Fruit fly (Drosophila melanogaster) whole organism, embryonic: ENCODE results near the gene CG5641.

ENCODE experiments used
- Awh ChIP-seq: fragments of 200-800 bp; sonication (Bioruptor generic); IDR thresholded peaks from 2 replicates; pipeline ENCODE4, ENCODE4 v1.3.6; 2022; ENCODE audit warnings: missing biosample characterization, missing genetic modification characterization
- CG11085 ChIP-seq: fragments of 200-800 bp; sonication (Bioruptor generic); IDR thresholded peaks from 2 replicates; pipeline ENCODE4 v1.3.6; 2022; ENCODE audit warnings: missing biosample characterization, missing genetic modification characterization
- CG11560 ChIP-seq: fragments of 200-800 bp; sonication (Bioruptor generic); IDR thresholded peaks from 3 replicates; pipeline ENCODE4 v1.3.6; 2022; ENCODE audit warnings: missing biosample characterization, missing genetic modification characterization
- CG12299 ChIP-seq: fragments of 200-800 bp; sonication (Bioruptor generic); optimal IDR thresholded peaks from 2 replicates; lab custom pipeline; 2018; ENCODE audit warnings: missing biosample characterization, mild to moderate bottlenecking, missing genetic modification characterization
- CG14014 ChIP-seq: fragments of 200-800 bp; sonication (Bioruptor generic); IDR thresholded peaks from 2 replicates; pipeline ENCODE4 v1.3.6; 2022; ENCODE audit warnings: missing biosample characterization, missing genetic modification characterization
- CG14667 ChIP-seq: fragments of 200-800 bp; sonication (Bioruptor generic); IDR thresholded peaks from 2 replicates; pipeline ENCODE4 v1.3.6; 2022; ENCODE audit warnings: missing biosample characterization, missing genetic modification characterization
- CG15479 ChIP-seq: fragments of 200-800 bp; sonication (Bioruptor generic); optimal IDR thresholded peaks from 3 replicates; lab custom pipeline; 2019; ENCODE audit warnings: missing biosample characterization, mild to moderate bottlenecking, missing genetic modification characterization, moderate library complexity
- CG15601 ChIP-seq: fragments of 200-800 bp; sonication (Bioruptor generic); optimal IDR thresholded peaks from 3 replicates; lab custom pipeline; 2019; ENCODE audit warnings: missing biosample characterization, mild to moderate bottlenecking, missing genetic modification characterization, moderate library complexity
- CG1647 ChIP-seq: fragments of 200-800 bp; sonication (Bioruptor generic); optimal IDR thresholded peaks from 3 replicates; lab custom pipeline; 2016; ENCODE audit warnings: missing biosample characterization, missing genetic modification characterization
- CG17802 ChIP-seq: fragments of 200-800 bp; sonication (Bioruptor generic); optimal IDR thresholded peaks from 2 replicates; lab custom pipeline; 2018; ENCODE audit warnings: missing biosample characterization, mild to moderate bottlenecking, missing genetic modification characterization, moderate library complexity
- CG2116 ChIP-seq: fragments of 200-800 bp; sonication (Bioruptor generic); optimal IDR thresholded peaks from 3 replicates; lab custom pipeline; 2018; ENCODE audit warnings: missing biosample characterization, mild to moderate bottlenecking, missing genetic modification characterization
- CG32772 ChIP-seq: fragments of 200-800 bp; sonication (Bioruptor generic); IDR thresholded peaks from 2 replicates; pipeline ENCODE4 v1.3.6; 2022; ENCODE audit warnings: missing biosample characterization, missing genetic modification characterization
- CG33557 ChIP-seq: fragments of 200-800 bp; sonication (Bioruptor generic); optimal IDR thresholded peaks from 2 replicates; lab custom pipeline; 2019; ENCODE audit warnings: missing biosample characterization, mild to moderate bottlenecking, missing genetic modification characterization, moderate library complexity
- CG34224 ChIP-seq: fragments of 200-800 bp; sonication (Bioruptor generic); IDR thresholded peaks from 3 replicates; pipeline ENCODE4 v1.3.6; 2022; ENCODE audit warnings: missing biosample characterization, missing genetic modification characterization; ENCODE audit not compliant: partially characterized antibody
- CG34376 ChIP-seq: fragments of 200-800 bp; sonication (Bioruptor generic); optimal IDR thresholded peaks from 2 replicates; lab custom pipeline; 2018; ENCODE audit warnings: missing biosample characterization, mild to moderate bottlenecking, missing genetic modification characterization
- CG4424 ChIP-seq: fragments of 200-800 bp; sonication (Bioruptor generic); optimal IDR thresholded peaks from 3 replicates; lab custom pipeline; 2016; ENCODE audit warnings: missing biosample characterization, missing genetic modification characterization
- CG6175 ChIP-seq: fragments of 200-800 bp; sonication (Bioruptor generic); IDR thresholded peaks from 3 replicates; pipeline ENCODE4 v1.3.6; 2022; ENCODE audit warnings: missing biosample characterization, missing genetic modification characterization
- CG7786 ChIP-seq: fragments of 200-800 bp; sonication (Bioruptor generic); optimal IDR thresholded peaks from 2 replicates; lab custom pipeline; 2016; ENCODE audit warnings: missing biosample characterization, missing genetic modification characterization
- CG9437 ChIP-seq: fragments of 200-800 bp; sonication (Bioruptor generic); optimal IDR thresholded peaks from 2 replicates; lab custom pipeline; 2018; ENCODE audit warnings: missing biosample characterization, mild to moderate bottlenecking, missing genetic modification characterization
- CG9797 ChIP-seq: fragments of 200-800 bp; sonication (Bioruptor generic); optimal IDR thresholded peaks from 3 replicates; lab custom pipeline; 2018; ENCODE audit warnings: missing biosample characterization, mild to moderate bottlenecking, missing genetic modification characterization
- Deaf1 ChIP-seq: fragments of 200-800 bp; optimal IDR thresholded peaks from 3 replicates; lab custom pipeline; 2019; ENCODE audit warnings: missing biosample characterization, mild to moderate bottlenecking, missing genetic modification characterization, moderate library complexity
- E2f1 ChIP-seq: fragments of 200-800 bp; sonication (Bioruptor generic); IDR thresholded peaks from 2 replicates; pipeline ENCODE4 v1.3.6; 2022; ENCODE audit warnings: missing biosample characterization, missing genetic modification characterization
- ERR ChIP-seq: fragments of 200-800 bp; sonication (Bioruptor generic); optimal IDR thresholded peaks from 2 replicates; lab custom pipeline; 2016; ENCODE audit warnings: missing biosample characterization, missing genetic modification characterization
- Eip74EF ChIP-seq, 2 experiments: fragments of 200-800 bp in 1 of 2; fragments of >200 bp in 1 of 2; sonication (Bioruptor generic) in 1 of 2; optimal IDR thresholded peaks; 2 replicates each; lab custom pipeline; 2017 to 2019; ENCODE audit warnings: missing biosample characterization in 2 of 2, missing genetic modification characterization in 2 of 2, mild to moderate bottlenecking in 1 of 2, moderate library complexity in 1 of 2
- Fer3 ChIP-seq: fragments of 200-800 bp; sonication (Bioruptor generic); optimal IDR thresholded peaks from 2 replicates; lab custom pipeline; 2018; ENCODE audit warnings: missing biosample characterization, mild to moderate bottlenecking, missing genetic modification characterization, moderate library complexity
- Gug ChIP-seq: fragments of 200-800 bp; sonication (Bioruptor generic); IDR thresholded peaks from 4 replicates; pipeline ENCODE4 v1.3.6; 2022; ENCODE audit warnings: missing biosample characterization, missing genetic modification characterization
- Hmr ChIP-seq: fragments of 200-800 bp; sonication (Bioruptor generic); optimal IDR thresholded peaks from 3 replicates; lab custom pipeline; 2017; ENCODE audit warnings: mild to moderate bottlenecking, missing biosample characterization, missing genetic modification reagents, missing genetic modification characterization
- Hr51 ChIP-seq, 2 experiments: fragments of 200-800 bp; sonication (Bioruptor generic); optimal IDR thresholded peaks; 2 replicates in 1 of 2; 3 replicates in 1 of 2; lab custom pipeline; 2016 to 2018; ENCODE audit warnings: missing biosample characterization in 2 of 2, missing genetic modification characterization in 2 of 2, mild to moderate bottlenecking in 1 of 2, moderate library complexity in 1 of 2
- Jarid2 ChIP-seq: fragments of 200-800 bp; sonication (Bioruptor generic); optimal IDR thresholded peaks from 3 replicates; lab custom pipeline; 2017; ENCODE audit warnings: mild to moderate bottlenecking, missing biosample characterization, missing genetic modification reagents, missing genetic modification characterization
- Meics ChIP-seq: fragments of 200-800 bp; sonication (Bioruptor generic); optimal IDR thresholded peaks from 2 replicates; lab custom pipeline; 2017; ENCODE audit warnings: missing biosample characterization, mild to moderate bottlenecking, missing genetic modification characterization
- Nf-YA ChIP-seq: fragments of 200-800 bp; sonication (Bioruptor generic); IDR thresholded peaks from 2 replicates; pipeline ENCODE4 v1.3.6; 2022; ENCODE audit warnings: missing biosample characterization, missing genetic modification characterization
- Scr ChIP-seq: fragments of 200-800 bp; sonication (Bioruptor generic); IDR thresholded peaks from 2 replicates; pipeline ENCODE4 v1.3.6; 2022; ENCODE audit warnings: missing biosample characterization, missing genetic modification characterization; ENCODE audit not compliant: partially characterized antibody
- ab ChIP-seq: fragments of 200-800 bp; sonication (Bioruptor generic); optimal IDR thresholded peaks from 2 replicates; lab custom pipeline; 2016; ENCODE audit warnings: missing biosample characterization, missing genetic modification characterization
- abd-A ChIP-seq: fragments of 200-800 bp; sonication (Bioruptor generic); optimal IDR thresholded peaks from 3 replicates; lab custom pipeline; 2019; ENCODE audit warnings: missing biosample characterization, mild to moderate bottlenecking, missing genetic modification characterization, moderate library complexity
- bbx ChIP-seq: fragments of 200-800 bp; sonication (Bioruptor generic); IDR thresholded peaks from 2 replicates; pipeline ENCODE4 v1.3.6; 2022; ENCODE audit warnings: missing biosample characterization, missing genetic modification characterization; ENCODE audit not compliant: partially characterized antibody
- br ChIP-seq: fragments of >200 bp; optimal IDR thresholded peaks from 2 replicates; lab custom pipeline; 2017
- cg ChIP-seq: fragments of 200-800 bp; sonication (Bioruptor generic); optimal IDR thresholded peaks from 3 replicates; lab custom pipeline; 2019; ENCODE audit warnings: missing biosample characterization, mild to moderate bottlenecking, missing genetic modification characterization, moderate library complexity
- crp ChIP-seq, 2 experiments: fragments of 200-800 bp; sonication (Bioruptor generic); optimal IDR thresholded peaks; 2 replicates in 1 of 2; 3 replicates in 1 of 2; lab custom pipeline; 2017; ENCODE audit warnings: missing biosample characterization in 2 of 2, missing genetic modification characterization in 2 of 2, mild to moderate bottlenecking in 1 of 2, moderate library complexity in 1 of 2
- dan ChIP-seq: fragments of 200-800 bp; sonication (Bioruptor generic); IDR thresholded peaks from 2 replicates; pipeline ENCODE4 v1.3.6; 2022; ENCODE audit warnings: missing biosample characterization, missing genetic modification characterization
- dmrt11E ChIP-seq: fragments of 200-800 bp; sonication (Bioruptor generic); optimal IDR thresholded peaks from 3 replicates; lab custom pipeline; 2018; ENCODE audit warnings: missing biosample characterization, mild to moderate bottlenecking, missing genetic modification characterization, moderate library complexity
- gt ChIP-seq: fragments of 200-800 bp; sonication (Bioruptor generic); IDR thresholded peaks from 2 replicates; pipeline ENCODE4 v1.3.6; 2022; ENCODE audit warnings: missing biosample characterization, missing genetic modification characterization
- lola ChIP-seq, 3 experiments: fragments of >200 bp in 2 of 3; fragments of 200-800 bp in 1 of 3; sonication (Bioruptor generic) in 1 of 3; optimal IDR thresholded peaks; 2 replicates each; lab custom pipeline; 2017 to 2019; ENCODE audit warnings: missing biosample characterization in 3 of 3, missing genetic modification characterization in 3 of 3, mild to moderate bottlenecking in 1 of 3, moderate library complexity in 1 of 3
- nau ChIP-seq: fragments of 200-800 bp; sonication (Bioruptor generic); optimal IDR thresholded peaks from 3 replicates; lab custom pipeline; 2017; ENCODE audit warnings: missing biosample characterization, mild to moderate bottlenecking, missing genetic modification characterization, missing genetic modification reagents
- oc ChIP-seq: fragments of 200-800 bp; sonication (Bioruptor generic); optimal IDR thresholded peaks from 2 replicates; lab custom pipeline; 2018; ENCODE audit warnings: missing biosample characterization, mild to moderate bottlenecking, missing genetic modification characterization, moderate library complexity
- pfk ChIP-seq: fragments of 200-800 bp; sonication (Bioruptor generic); optimal IDR thresholded peaks from 2 replicates; lab custom pipeline; 2018; ENCODE audit warnings: missing biosample characterization, mild to moderate bottlenecking, missing genetic modification characterization, moderate library complexity
- sd ChIP-seq: fragments of 200-800 bp; sonication (Bioruptor generic); optimal IDR thresholded peaks from 3 replicates; lab custom pipeline; 2018; ENCODE audit warnings: missing biosample characterization, mild to moderate bottlenecking, missing genetic modification characterization, moderate library complexity
- sisA ChIP-seq: fragments of 200-800 bp; sonication (Bioruptor generic); IDR thresholded peaks from 2 replicates; pipeline ENCODE4 v1.3.6; 2022; ENCODE audit warnings: missing biosample characterization, missing genetic modification characterization
- tx ChIP-seq: fragments of 200-800 bp; sonication (Bioruptor generic); optimal IDR thresholded peaks from 2 replicates; lab custom pipeline; 2016; ENCODE audit warnings: missing biosample characterization, missing genetic modification characterization
- wdn ChIP-seq: fragments of 200-800 bp; sonication (Bioruptor generic); IDR thresholded peaks from 2 replicates; pipeline ENCODE4 v1.3.6; 2022; ENCODE audit warnings: missing biosample characterization, missing genetic modification characterization

The CG5641 gene

DNA sequence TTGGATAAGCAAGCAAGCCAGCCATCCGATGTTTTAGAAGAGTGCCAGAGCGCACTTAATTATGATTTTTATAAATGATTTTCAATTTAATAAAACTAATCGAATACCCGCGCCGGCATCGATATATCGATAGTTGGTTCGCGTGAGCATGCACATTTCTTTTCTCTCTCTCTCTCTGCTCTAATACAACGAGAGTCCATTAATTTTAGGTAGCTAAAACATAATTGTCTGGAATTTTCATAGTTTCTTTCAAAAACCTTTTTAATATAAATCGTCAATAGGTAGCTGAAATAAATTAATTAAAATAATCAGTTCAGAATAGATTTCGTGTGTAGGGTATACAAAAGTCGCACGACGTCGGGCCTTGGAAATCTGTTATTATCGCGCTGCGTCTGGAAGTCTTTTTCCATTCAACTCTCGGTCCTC is 19.8 kb upstream of the CG5641 start, which contains the start of gene CG18549 (continued):
- TF ChIP-seq CG11560 (peak; percentile 97), CG9437 (GFP tag; lab: Kevin White, UChicago) (peak; percentile 97), dmrt11E (tag; lab: Kevin White, UChicago) (peak; percentile 100), CG34376 (GFP tag; lab: Kevin White, UChicago) (peak; percentile 100), bbx (GFP tag; lab: Robert Waterston, UW) (peak; percentile 76), gt (GFP tag; lab: Robert Waterston, UW) (peak; percentile 99), CG34224 (peak; percentile 89), Deaf1 (tag; lab: Kevin White, UChicago) (peak; percentile 93), abd-A (peak; percentile 99), Jarid2 (GFP tag; lab: Kevin White, UChicago) (peak; percentile 98), Scr (GFP tag; lab: Robert Waterston, UW) (peak; percentile 85), Awh (peak; percentile 100), CG6175 (GFP tag; lab: Robert Waterston, UW) (peak; percentile 99), CG2116 (peak; percentile 94), Hr51 (GFP tag; optimal IDR thresholded peaks at IDR 0.05; lab: Kevin White, UChicago) (peak; percentile 99 to 100), CG9797 (GFP tag; lab: Kevin White, UChicago) (peak; percentile 80), crp (GFP tag; optimal IDR thresholded peaks at IDR 0.05; lab: Kevin White, UChicago) (peak; percentile 44 to 81), nau (GFP tag; lab: Kevin White, UChicago) (peak; percentile 100), CG33557 (GFP tag; lab: Kevin White, UChicago) (peak; percentile 100), lola (GFP tag; optimal IDR thresholded peaks at IDR 0.05; lab: Kevin White, UChicago) (peak in 1 of 3 experiments; percentile 100), dan (GFP tag; lab: Robert Waterston, UW) (peak; percentile 97), oc (tag; lab: Kevin White, UChicago) (peak; percentile 100), pfk (GFP tag; lab: Kevin White, UChicago) (peak; percentile 79), sisA (GFP tag; lab: Robert Waterston, UW) (peak; percentile 100), Gug (GFP tag; lab: Robert Waterston, UW) (peak; percentile 99), CG4424 (GFP tag; lab: Kevin White, UChicago) (peak; percentile 100), wdn (GFP tag; lab: Robert Waterston, UW) (peak; percentile 99), Meics (GFP tag; lab: Kevin White, UChicago) (peak; percentile 100), CG15479 (GFP tag; lab: Kevin White, UChicago) (peak; percentile 71), CG17802 (tag; lab: Kevin White, UChicago) (peak; percentile 95), CG14014 (GFP tag; lab: Robert Waterston, UW) (peak; percentile 100), CG7786 (GFP tag; lab: Kevin White, UChicago) (peak; percentile 98), Nf-YA (GFP tag; lab: Robert Waterston, UW) (peak; percentile 100), tx (peak; percentile 99), br (lab: Kevin White, UChicago) (no peak), Hmr (GFP tag; lab: Kevin White, UChicago) (peak; percentile 100), CG1647 (GFP tag; lab: Kevin White, UChicago) (peak; percentile 99), Fer3 (peak; percentile 100), ERR (peak; percentile 98), cg (GFP tag; lab: Kevin White, UChicago) (no peak), CG32772 (GFP tag; lab: Robert Waterston, UW) (peak; percentile 100), CG14667 (GFP tag; lab: Robert Waterston, UW) (peak; percentile 99), CG15601 (peak; percentile 99), CG11085 (GFP tag; lab: Robert Waterston, UW) (peak; percentile 99), ab (GFP tag; lab: Kevin White, UChicago) (peak; percentile 97), sd (tag; lab: Kevin White, UChicago) (peak; percentile 98), CG12299 (peak; percentile 100), Eip74EF (GFP tag; optimal IDR thresholded peaks at IDR 0.05; lab: Kevin White, UChicago) (peak in 1 of 2 experiments; percentile 100), E2f1 (peak; percentile 100)
